Fruit fly (Drosophila melanogaster): ENCODE measurements around the gene fh.

fh gene

dm6 chrX:9192429-9192828 lies 43.6 kb upstream of the fh start, which contains the start of gene CG12056:
TSS of gene CG12056 (plus strand) at chrX:9192669.
- TF ChIP-seq so (GFP tag; IDR thresholded peaks at IDR 0.05) = no peak
- peak; percentile 23 for TF ChIP-seq pzg (GFP tag; optimal IDR thresholded peaks at IDR 0.05)
- TF ChIP-seq E2f2 (GFP tag; IDR thresholded peaks at IDR 0.05) = peak; percentile 61
- TF ChIP-seq grau (tag; optimal IDR thresholded peaks at IDR 0.05) = peak; percentile 22
- TF ChIP-seq Ets65A (GFP tag) = peak; percentile 20
- no peak for TF ChIP-seq CG8359 (GFP tag; optimal IDR thresholded peaks at IDR 0.05; ENCODE audit: borderline replicate concordance)
- TF ChIP-seq ranshi (GFP tag; IDR thresholded peaks at IDR 0.05) = peak; percentile 57; the same call in 1 of the 2 replicates
- TF ChIP-seq MESR4 (GFP tag; optimal IDR thresholded peaks at IDR 0.05) = peak; percentile 31
- no peak for TF ChIP-seq hb (GFP tag; IDR thresholded peaks at IDR 0.05; ENCODE audit: partially characterized antibody)
- TF ChIP-seq CG33557 (GFP tag; optimal IDR thresholded peaks at IDR 0.05) = no peak
- TF ChIP-seq Myb (GFP tag; optimal IDR thresholded peaks at IDR 0.05) = peak; percentile 62
- TF ChIP-seq otp (GFP tag; IDR thresholded peaks at IDR 0.05) = no peak
- no peak for TF ChIP-seq CG31441 (GFP tag; IDR thresholded peaks at IDR 0.05)
- TF ChIP-seq CG13775 (GFP tag; optimal IDR thresholded peaks at IDR 0.05) = no peak
- TF ChIP-seq Opbp (GFP tag; IDR thresholded peaks at IDR 0.05; ENCODE audit: partially characterized antibody) = no peak
- peak; percentile 12; the same call in 1 of the 3 replicates for TF ChIP-seq row (GFP tag; IDR thresholded peaks at IDR 0.05)
- peak; percentile 55 for TF ChIP-seq MBD-R2 (GFP tag; IDR thresholded peaks at IDR 0.05)
- TF ChIP-seq crc (GFP tag; optimal IDR thresholded peaks at IDR 0.05) = no peak
- TF ChIP-seq CG31388 (GFP tag; optimal IDR thresholded peaks at IDR 0.05) = no peak
- TF ChIP-seq Sry-β (GFP tag; optimal IDR thresholded peaks at IDR 0.05) = no peak
- no peak for TF ChIP-seq CG18619 (GFP tag; optimal IDR thresholded peaks at IDR 0.05)
- peak; percentile 98 for TF ChIP-seq CG15514 (GFP tag; optimal IDR thresholded peaks at IDR 0.05)
- TF ChIP-seq CG17186 (GFP tag; optimal IDR thresholded peaks at IDR 0.05) = peak; percentile 91
- TF ChIP-seq fd64A (GFP tag; optimal IDR thresholded peaks at IDR 0.05) = no peak
- no peak for TF ChIP-seq slbo (GFP tag; IDR thresholded peaks at IDR 0.05)
- no peak for TF ChIP-seq Dref (GFP tag; IDR thresholded peaks at IDR 0.05)
- TF ChIP-seq Six4 (GFP tag; optimal IDR thresholded peaks at IDR 0.05) = no peak
- no peak for TF ChIP-seq NfI (GFP tag; optimal IDR thresholded peaks at IDR 0.05)
- no peak for TF ChIP-seq unpg (GFP tag; optimal IDR thresholded peaks at IDR 0.05)
- no peak for TF ChIP-seq CG2202 (tag; optimal IDR thresholded peaks at IDR 0.05)
- TF ChIP-seq Dp (GFP tag; optimal IDR thresholded peaks at IDR 0.05) = peak; percentile 56
- no peak for TF ChIP-seq ham (GFP tag; IDR thresholded peaks at IDR 0.05)
- TF ChIP-seq Antp (GFP tag; optimal IDR thresholded peaks at IDR 0.05) = no peak
- no peak for TF ChIP-seq p53 (GFP tag; optimal IDR thresholded peaks at IDR 0.05)

dm6 chrX:9191357-9191756 lies 42.5 kb upstream of the fh start, which contains the start of gene CG12057:
TSS of gene CG12057 (plus strand) at chrX:9191657.
- TF ChIP-seq z (GFP tag; IDR thresholded peaks at IDR 0.05) (no peak), CG16863 (GFP tag; optimal IDR thresholded peaks at IDR 0.05) (no peak), CG32767 (GFP tag; IDR thresholded peaks at IDR 0.05) (no peak), slbo (GFP tag; IDR thresholded peaks at IDR 0.05) (no peak), ab (GFP tag; optimal IDR thresholded peaks at IDR 0.05) (no peak), MTF-1 (GFP tag; optimal IDR thresholded peaks at IDR 0.05; ENCODE audit: borderline replicate concordance) (no peak), cwo (GFP tag; optimal IDR thresholded peaks at IDR 0.05) (no peak), CG2120 (GFP tag; optimal IDR thresholded peaks at IDR 0.05) (no peak), Scr (GFP tag; IDR thresholded peaks at IDR 0.05; ENCODE audit: partially characterized antibody) (no peak)
